Fruit fly (Drosophila melanogaster) whole organism, embryonic: ENCODE data around the gene Neurl4.
A peak's percentile ranks its signal among the peaks of the same experiment; 100 is the strongest.

Experiments used
- Asciz ChIP-seq: fragments of 200-800 bp; sonication (Bioruptor generic); optimal IDR thresholded peaks from 2 replicates; lab custom pipeline; 2017; ENCODE audit warnings: missing biosample characterization, mild to moderate bottlenecking, missing genetic modification characterization, missing genetic modification reagents
- CG10274 ChIP-seq: fragments of 200-800 bp; sonication (Bioruptor generic); optimal IDR thresholded peaks from 3 replicates; lab custom pipeline; 2017; ENCODE audit warnings: missing biosample characterization, mild to moderate bottlenecking, missing genetic modification characterization
- CG10366 ChIP-seq: fragments of 200-800 bp; sonication (Bioruptor generic); IDR thresholded peaks from 2 replicates; pipeline ENCODE4 v1.3.6; 2022; ENCODE audit warnings: missing biosample characterization, missing genetic modification characterization
- CG10979 ChIP-seq: fragments of 200-800 bp; sonication (Bioruptor generic); optimal IDR thresholded peaks from 2 replicates; lab custom pipeline; 2018; ENCODE audit warnings: missing biosample characterization, mild to moderate bottlenecking, missing genetic modification characterization, moderate library complexity
- CG13624 ChIP-seq: fragments of 200-800 bp; sonication (Bioruptor generic); optimal IDR thresholded peaks from 2 replicates; lab custom pipeline; 2016; ENCODE audit warnings: missing biosample characterization, missing genetic modification characterization
- CG14667 ChIP-seq: fragments of 200-800 bp; sonication (Bioruptor generic); IDR thresholded peaks from 2 replicates; pipeline ENCODE4 v1.3.6; 2022; ENCODE audit warnings: missing biosample characterization, missing genetic modification characterization
- CG15011 ChIP-seq: fragments of 200-800 bp; sonication (Bioruptor generic); optimal IDR thresholded peaks from 3 replicates; lab custom pipeline; 2018; ENCODE audit warnings: missing biosample characterization, mild to moderate bottlenecking, missing genetic modification characterization
- CG15269 ChIP-seq: fragments of 200-800 bp; sonication (Bioruptor generic); optimal IDR thresholded peaks from 2 replicates; lab custom pipeline; 2018; ENCODE audit warnings: missing biosample characterization, mild to moderate bottlenecking, missing genetic modification characterization, moderate library complexity
- CG15514 ChIP-seq: fragments of 200-800 bp; sonication (Bioruptor generic); optimal IDR thresholded peaks from 3 replicates; lab custom pipeline; 2017; ENCODE audit warnings: missing biosample characterization, missing genetic modification characterization, mild to moderate bottlenecking, moderate library complexity, missing genetic modification reagents
- CG17612 ChIP-seq: fragments of 200-800 bp; sonication (Bioruptor generic); IDR thresholded peaks from 2 replicates; pipeline ENCODE4 v1.3.6; 2022; ENCODE audit warnings: missing biosample characterization, missing genetic modification characterization
- CG17912 ChIP-seq: fragments of 200-800 bp; sonication (Bioruptor generic); optimal IDR thresholded peaks from 2 replicates; lab custom pipeline; 2018; ENCODE audit warnings: missing biosample characterization, mild to moderate bottlenecking, missing genetic modification characterization
- CG2129 ChIP-seq: fragments of 200-800 bp; sonication (Bioruptor generic); IDR thresholded peaks from 2 replicates; pipeline ENCODE4 v1.3.6; 2022; ENCODE audit warnings: missing biosample characterization, missing genetic modification characterization; ENCODE audit not compliant: partially characterized antibody
- CG31441 ChIP-seq: fragments of 200-800 bp; sonication (Bioruptor generic); IDR thresholded peaks from 2 replicates; pipeline ENCODE4 v1.3.6; 2022; ENCODE audit warnings: missing biosample characterization, missing genetic modification characterization
- CG42726 ChIP-seq: fragments of 200-800 bp; sonication (Bioruptor generic); IDR thresholded peaks from 2 replicates; pipeline ENCODE4 v1.3.6; 2022; ENCODE audit warnings: missing biosample characterization, missing genetic modification characterization; ENCODE audit not compliant: partially characterized antibody
- CG6654 ChIP-seq: fragments of 200-800 bp; sonication (Bioruptor generic); optimal IDR thresholded peaks from 2 replicates; lab custom pipeline; 2017; ENCODE audit warnings: missing biosample characterization, mild to moderate bottlenecking, missing genetic modification characterization
- CG6791 ChIP-seq: fragments of 200-800 bp; sonication (Bioruptor generic); IDR thresholded peaks from 3 replicates; pipeline ENCODE4 v1.3.6; 2022; ENCODE audit warnings: missing biosample characterization, missing genetic modification characterization; ENCODE audit not compliant: partially characterized antibody
- CG8281 ChIP-seq: fragments of 200-800 bp; sonication (Bioruptor generic); optimal IDR thresholded peaks from 2 replicates; lab custom pipeline; 2018; ENCODE audit warnings: missing biosample characterization, mild to moderate bottlenecking, missing genetic modification characterization, moderate library complexity
- CG8924 ChIP-seq: fragments of 200-800 bp; optimal IDR thresholded peaks from 3 replicates; lab custom pipeline; 2019; ENCODE audit warnings: missing biosample characterization, mild to moderate bottlenecking, missing genetic modification characterization, moderate library complexity
- CG9727 ChIP-seq: fragments of 200-800 bp; sonication (Bioruptor generic); optimal IDR thresholded peaks from 3 replicates; lab custom pipeline; 2017; ENCODE audit warnings: missing biosample characterization, mild to moderate bottlenecking, missing genetic modification characterization
- CkIIα-i1 ChIP-seq: fragments of 200-800 bp; sonication (Bioruptor generic); IDR thresholded peaks from 2 replicates; pipeline ENCODE4 v1.3.6; 2022; ENCODE audit warnings: missing biosample characterization, missing genetic modification characterization
- Eip74EF ChIP-seq, 2 experiments: fragments of 200-800 bp in 1 of 2; fragments of >200 bp in 1 of 2; sonication (Bioruptor generic) in 1 of 2; optimal IDR thresholded peaks; 2 replicates each; lab custom pipeline; 2017 to 2019; ENCODE audit warnings: missing biosample characterization in 2 of 2, missing genetic modification characterization in 2 of 2, mild to moderate bottlenecking in 1 of 2, moderate library complexity in 1 of 2
- Fer2 ChIP-seq: fragments of 200-800 bp; sonication (Bioruptor generic); optimal IDR thresholded peaks from 2 replicates; lab custom pipeline; 2018; ENCODE audit warnings: missing biosample characterization, mild to moderate bottlenecking, missing genetic modification characterization, moderate library complexity
- HLH54F ChIP-seq: fragments of 200-800 bp; sonication (Bioruptor generic); optimal IDR thresholded peaks from 3 replicates; lab custom pipeline; 2016; ENCODE audit warnings: missing biosample characterization, missing genetic modification characterization
- Hmx ChIP-seq: fragments of 200-800 bp; sonication (Bioruptor generic); optimal IDR thresholded peaks from 2 replicates; lab custom pipeline; 2016; ENCODE audit warnings: missing biosample characterization, missing genetic modification characterization
- MTF-1 ChIP-seq: fragments of 200-800 bp; sonication (Bioruptor generic); optimal IDR thresholded peaks from 2 replicates; lab custom pipeline; 2018; ENCODE audit warnings: missing biosample characterization, mild to moderate bottlenecking, missing genetic modification characterization, borderline replicate concordance
- NC2α ChIP-seq: fragments of 200-800 bp; sonication (Bioruptor generic); optimal IDR thresholded peaks from 2 replicates; lab custom pipeline; 2016; ENCODE audit warnings: missing biosample characterization, missing genetic modification characterization
- Nf-YB ChIP-seq: fragments of 200-800 bp; sonication (Bioruptor generic); optimal IDR thresholded peaks from 3 replicates; lab custom pipeline; 2019; ENCODE audit warnings: missing biosample characterization, mild to moderate bottlenecking, missing genetic modification characterization, moderate library complexity
- Spps ChIP-seq: fragments of 200-800 bp; sonication (Bioruptor generic); optimal IDR thresholded peaks from 2 replicates; lab custom pipeline; 2018; ENCODE audit warnings: missing biosample characterization, mild to moderate bottlenecking, missing genetic modification characterization
- Ssrp ChIP-seq: fragments of 200-800 bp; sonication (Bioruptor generic); optimal IDR thresholded peaks from 2 replicates; lab custom pipeline; 2018; ENCODE audit warnings: missing biosample characterization, mild to moderate bottlenecking, missing genetic modification characterization, moderate library complexity
- ab ChIP-seq: fragments of 200-800 bp; sonication (Bioruptor generic); optimal IDR thresholded peaks from 2 replicates; lab custom pipeline; 2016; ENCODE audit warnings: missing biosample characterization, missing genetic modification characterization
- bsh ChIP-seq, 2 experiments: fragments of 200-800 bp; sonication (Bioruptor generic); optimal IDR thresholded peaks; 2 replicates each; lab custom pipeline; 2017 to 2018; ENCODE audit warnings: mild to moderate bottlenecking in 2 of 2, missing biosample characterization in 2 of 2, missing genetic modification characterization in 2 of 2, moderate library complexity in 1 of 2
- crc ChIP-seq: fragments of 200-800 bp; sonication (Bioruptor generic); optimal IDR thresholded peaks from 2 replicates; lab custom pipeline; 2016; ENCODE audit warnings: missing biosample characterization, missing genetic modification characterization
- da ChIP-seq: fragments of 200-800 bp; sonication (Bioruptor generic); optimal IDR thresholded peaks from 2 replicates; lab custom pipeline; 2016; ENCODE audit warnings: missing biosample characterization, missing genetic modification characterization
- disco-r ChIP-seq: fragments of 200-800 bp; sonication (Bioruptor generic); optimal IDR thresholded peaks from 2 replicates; lab custom pipeline; 2016; ENCODE audit warnings: missing biosample characterization, missing genetic modification characterization
- dpn ChIP-seq, 2 experiments: fragments of 200-800 bp; sonication (Bioruptor generic); optimal IDR thresholded peaks; 3 replicates each; lab custom pipeline; 2016; ENCODE audit warnings: missing biosample characterization in 2 of 2, missing genetic modification characterization in 2 of 2
- exex ChIP-seq: fragments of 200-800 bp; sonication (Bioruptor generic); optimal IDR thresholded peaks from 4 replicates; lab custom pipeline; 2018; ENCODE audit warnings: missing biosample characterization, mild to moderate bottlenecking, missing genetic modification characterization, moderate library complexity
- gem ChIP-seq: fragments of 200-800 bp; sonication (Bioruptor generic); optimal IDR thresholded peaks from 2 replicates; lab custom pipeline; 2019; ENCODE audit warnings: missing biosample characterization, mild to moderate bottlenecking, missing genetic modification characterization, moderate library complexity
- grau ChIP-seq: fragments of 200-800 bp; optimal IDR thresholded peaks from 3 replicates; lab custom pipeline; 2019; ENCODE audit warnings: missing biosample characterization, mild to moderate bottlenecking, missing genetic modification characterization, moderate library complexity
- ind ChIP-seq: fragments of 200-800 bp; sonication (Bioruptor generic); optimal IDR thresholded peaks from 3 replicates; lab custom pipeline; 2016; ENCODE audit warnings: missing biosample characterization, missing genetic modification characterization
- lmd ChIP-seq: fragments of 200-800 bp; sonication (Bioruptor generic); IDR thresholded peaks from 2 replicates; pipeline ENCODE4 v1.3.6; 2022; ENCODE audit warnings: missing biosample characterization, missing genetic modification characterization
- pnt ChIP-seq: fragments of 200-800 bp; sonication (Bioruptor generic); optimal IDR thresholded peaks from 3 replicates; lab custom pipeline; 2016; ENCODE audit warnings: missing biosample characterization, missing genetic modification characterization
- prd ChIP-seq, 3 experiments: fragments of >200 bp in 2 of 3; fragments of 200-800 bp in 1 of 3; sonication (Bioruptor generic) in 1 of 3; optimal IDR thresholded peaks in 2 of 3; IDR thresholded peaks in 1 of 3; 2 replicates in 2 of 3; 3 replicates in 1 of 3; pipeline versions ENCODE4 v1.3.6 to Lab custom; 2017 to 2022; ENCODE audit warnings: missing biosample characterization in 1 of 3, missing genetic modification characterization in 1 of 3
- repo ChIP-seq: fragments of 200-800 bp; sonication (Bioruptor generic); optimal IDR thresholded peaks from 2 replicates; lab custom pipeline; 2016; ENCODE audit warnings: missing biosample characterization, missing genetic modification characterization
- slou ChIP-seq: fragments of 200-800 bp; sonication (Bioruptor generic); optimal IDR thresholded peaks from 3 replicates; lab custom pipeline; 2016; ENCODE audit warnings: missing biosample characterization, missing genetic modification characterization
- slp2 ChIP-seq: fragments of 200-800 bp; sonication (Bioruptor generic); optimal IDR thresholded peaks from 2 replicates; lab custom pipeline; 2016; ENCODE audit warnings: missing biosample characterization, missing genetic modification characterization
- sob ChIP-seq: fragments of 200-800 bp; sonication (Bioruptor generic); IDR thresholded peaks from 2 replicates; pipeline ENCODE4 v1.3.6; 2022; ENCODE audit warnings: missing biosample characterization, missing genetic modification characterization
- ssp ChIP-seq: fragments of 200-800 bp; sonication (Bioruptor generic); IDR thresholded peaks from 2 replicates; pipeline ENCODE4 v1.3.6; 2022; ENCODE audit warnings: missing biosample characterization, missing genetic modification characterization
- sug ChIP-seq: fragments of 200-800 bp; optimal IDR thresholded peaks from 2 replicates; lab custom pipeline; 2019; ENCODE audit warnings: missing biosample characterization, mild to moderate bottlenecking, missing genetic modification characterization, moderate library complexity
- tup ChIP-seq: fragments of 200-800 bp; sonication (Bioruptor generic); optimal IDR thresholded peaks from 2 replicates; lab custom pipeline; 2016; ENCODE audit warnings: missing biosample characterization, mild to moderate bottlenecking, missing genetic modification characterization, moderate library complexity
- tx ChIP-seq: fragments of 200-800 bp; sonication (Bioruptor generic); optimal IDR thresholded peaks from 2 replicates; lab custom pipeline; 2016; ENCODE audit warnings: missing biosample characterization, missing genetic modification characterization

Gene Neurl4

DNA sequence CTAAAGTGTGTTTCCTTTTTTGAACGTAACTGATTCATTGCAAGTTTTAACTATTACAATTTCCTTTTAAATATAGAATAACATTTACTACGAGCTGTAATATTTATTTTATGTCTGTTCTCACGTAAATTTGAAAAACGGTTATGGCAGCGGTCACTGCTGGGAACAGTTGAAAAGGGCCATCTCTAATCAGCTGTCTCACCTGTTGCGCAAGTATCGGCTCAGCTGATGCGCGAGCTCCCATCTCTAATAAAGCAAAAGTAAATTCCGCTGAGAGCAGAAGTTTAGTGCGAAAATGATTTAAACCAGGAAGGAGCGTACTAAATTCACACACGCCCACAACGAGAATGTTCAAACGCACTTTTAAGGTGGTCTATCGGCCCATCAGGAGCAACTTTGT is 21.9 kb upstream of the Neurl4 start, which contains the start of gene Pex1:
Gene Pex1, plus strand, starts transcription at position 272 of the 400 bp plus-strand sequence.
- no peak for TF ChIP-seq gem
- no peak for TF ChIP-seq Fer2 (tag; lab: Kevin White, UChicago)
- TF ChIP-seq crc, result no peak
- TF ChIP-seq CG17612, result no peak
- no peak for TF ChIP-seq CG10274 (GFP tag; lab: Kevin White, UChicago)
- TF ChIP-seq lmd, result no peak
- TF ChIP-seq repo, result no peak
- TF ChIP-seq Nf-YB (GFP tag; lab: Kevin White, UChicago), result no peak
- no peak for TF ChIP-seq Asciz (GFP tag; lab: Kevin White, UChicago)
- TF ChIP-seq ssp (GFP tag; lab: Robert Waterston, UW), result no peak
- peak; percentile 20 for TF ChIP-seq CG9727 (GFP tag; lab: Kevin White, UChicago)
- TF ChIP-seq CG42726, result peak; percentile 70; the same call in 1 of the 2 replicates
- no peak for TF ChIP-seq tx (GFP tag; lab: Kevin White, UChicago)
- TF ChIP-seq slp2 (GFP tag; lab: Kevin White, UChicago), result no peak
- TF ChIP-seq sug (tag; lab: Kevin White, UChicago), result no peak
- no peak for TF ChIP-seq bsh (GFP tag; optimal IDR thresholded peaks at IDR 0.05; lab: Kevin White, UChicago)
- no peak for TF ChIP-seq CG13624 (GFP tag; lab: Kevin White, UChicago)
- no peak for TF ChIP-seq CG8924 (tag; lab: Kevin White, UChicago)
- TF ChIP-seq CG31441 (GFP tag; lab: Robert Waterston, UW), result no peak; the same call in 1 of the 2 replicates
- TF ChIP-seq Ssrp (tag; lab: Kevin White, UChicago), result no peak
- TF ChIP-seq Hmx, result no peak
- TF ChIP-seq ab, result no peak
- no peak for TF ChIP-seq CkIIα-i1 (GFP tag; lab: Robert Waterston, UW)
- no peak for TF ChIP-seq NC2α (GFP tag; lab: Kevin White, UChicago)
- TF ChIP-seq exex (tag; lab: Kevin White, UChicago), result no peak
- TF ChIP-seq sob, result peak; percentile 56
- TF ChIP-seq CG6791, result peak; percentile 78
- peak in 1 of 2 experiments; percentile 12 for TF ChIP-seq dpn (GFP tag; optimal IDR thresholded peaks at IDR 0.05; lab: Kevin White, UChicago)
- no peak for TF ChIP-seq tup
- TF ChIP-seq pnt (GFP tag; lab: Kevin White, UChicago), result no peak
- TF ChIP-seq Spps (tag; lab: Kevin White, UChicago), result no peak
- peak; percentile 50 for TF ChIP-seq CG2129 (GFP tag; lab: Robert Waterston, UW)
- TF ChIP-seq slou (GFP tag; lab: Kevin White, UChicago), result no peak
- TF ChIP-seq CG17912 (GFP tag; lab: Kevin White, UChicago), result no peak
- TF ChIP-seq CG6654 (GFP tag; lab: Kevin White, UChicago), result no peak
- TF ChIP-seq ind (GFP tag; lab: Kevin White, UChicago), result no peak
- no peak for TF ChIP-seq CG15514 (GFP tag; lab: Kevin White, UChicago)
- no peak for TF ChIP-seq HLH54F
- no peak for TF ChIP-seq grau
- TF ChIP-seq CG10366 (GFP tag; lab: Robert Waterston, UW), result no peak
- TF ChIP-seq disco-r (GFP tag; lab: Kevin White, UChicago), result no peak
- TF ChIP-seq prd (optimal IDR thresholded peaks at IDR 0.05; lab: Kevin White, UChicago), result no peak
- TF ChIP-seq prd (GFP tag; IDR thresholded peaks at IDR 0.05; lab: Robert Waterston, UW), result 0 out of 3 replicates have a peak, but pooled peaks have one; percentile 18
- TF ChIP-seq da (GFP tag; lab: Kevin White, UChicago), result no peak
- no peak for TF ChIP-seq Eip74EF (GFP tag; optimal IDR thresholded peaks at IDR 0.05; lab: Kevin White, UChicago)
- no peak for TF ChIP-seq CG15269
- no peak for TF ChIP-seq MTF-1 (GFP tag; lab: Kevin White, UChicago)
- TF ChIP-seq CG15011, result no peak
- no peak for TF ChIP-seq CG8281 (tag; lab: Kevin White, UChicago)
- no peak for TF ChIP-seq CG14667 (GFP tag; lab: Robert Waterston, UW)
- TF ChIP-seq CG10979, result peak; percentile 12
